Fruit fly (Drosophila melanogaster) whole organism, embryonic: ENCODE measurements around the gene CG42324.

Experiments used
- B-H1 ChIP-seq: fragments of 200-800 bp; sonication (Bioruptor generic); IDR thresholded peaks from 3 replicates; pipeline ENCODE4 v1.3.6; 2022; ENCODE audit warnings: missing biosample characterization, missing genetic modification characterization
- C15 ChIP-seq: fragments of 200-800 bp; sonication (Bioruptor generic); IDR thresholded peaks from 3 replicates; pipeline ENCODE4 v1.3.6; 2022; ENCODE audit warnings: missing biosample characterization, missing genetic modification characterization
- CG10462 ChIP-seq: fragments of 200-800 bp; sonication (Bioruptor generic); optimal IDR thresholded peaks from 2 replicates; lab custom pipeline; 2016; ENCODE audit warnings: missing biosample characterization, missing genetic modification characterization
- CG10565 ChIP-seq: fragments of 200-800 bp; sonication (Bioruptor generic); optimal IDR thresholded peaks from 3 replicates; lab custom pipeline; 2016; ENCODE audit warnings: missing biosample characterization, mild to moderate bottlenecking, missing genetic modification characterization
- CG11093 ChIP-seq: fragments of 200-800 bp; sonication (Bioruptor generic); IDR thresholded peaks from 3 replicates; pipeline ENCODE4 v1.3.6; 2022; ENCODE audit warnings: missing biosample characterization, missing genetic modification characterization
- CG12942 ChIP-seq: fragments of 200-800 bp; sonication (Bioruptor generic); optimal IDR thresholded peaks from 3 replicates; lab custom pipeline; 2016; ENCODE audit warnings: missing biosample characterization, missing genetic modification characterization
- CG13624 ChIP-seq: fragments of 200-800 bp; sonication (Bioruptor generic); optimal IDR thresholded peaks from 2 replicates; lab custom pipeline; 2016; ENCODE audit warnings: missing biosample characterization, missing genetic modification characterization
- CG14441 ChIP-seq: fragments of 200-800 bp; sonication (Bioruptor generic); IDR thresholded peaks from 2 replicates; pipeline ENCODE4 v1.3.6; 2022; ENCODE audit warnings: missing biosample characterization, missing genetic modification characterization
- CG14860 ChIP-seq: fragments of 200-800 bp; sonication (Bioruptor generic); IDR thresholded peaks from 3 replicates; pipeline ENCODE4 v1.3.6; 2022; ENCODE audit warnings: missing biosample characterization, missing genetic modification characterization; ENCODE audit not compliant: partially characterized antibody
- CG1602 ChIP-seq: fragments of 200-800 bp; sonication (Bioruptor generic); optimal IDR thresholded peaks from 3 replicates; lab custom pipeline; 2016; ENCODE audit warnings: missing biosample characterization, missing genetic modification characterization
- CG17361 ChIP-seq: fragments of 200-800 bp; sonication (Bioruptor generic); IDR thresholded peaks from 3 replicates; pipeline ENCODE4 v1.3.6; 2022; ENCODE audit warnings: missing biosample characterization, missing genetic modification characterization
- CG17385 ChIP-seq: fragments of 200-800 bp; sonication (Bioruptor generic); optimal IDR thresholded peaks from 3 replicates; lab custom pipeline; 2018; ENCODE audit warnings: missing biosample characterization, mild to moderate bottlenecking, missing genetic modification characterization
- CG1792 ChIP-seq: fragments of 200-800 bp; sonication (Bioruptor generic); optimal IDR thresholded peaks from 2 replicates; lab custom pipeline; 2016; ENCODE audit warnings: missing biosample characterization, missing genetic modification characterization
- CG2120 ChIP-seq: fragments of 200-800 bp; sonication (Bioruptor generic); optimal IDR thresholded peaks from 3 replicates; lab custom pipeline; 2016; ENCODE audit warnings: missing biosample characterization, missing genetic modification characterization
- CG2202 ChIP-seq: fragments of 200-800 bp; sonication (Bioruptor generic); optimal IDR thresholded peaks from 2 replicates; lab custom pipeline; 2018; ENCODE audit warnings: missing biosample characterization, mild to moderate bottlenecking, missing genetic modification characterization
- CG31441 ChIP-seq: fragments of 200-800 bp; sonication (Bioruptor generic); IDR thresholded peaks from 2 replicates; pipeline ENCODE4 v1.3.6; 2022; ENCODE audit warnings: missing biosample characterization, missing genetic modification characterization
- CG34422 ChIP-seq: fragments of 200-800 bp; sonication (Bioruptor generic); IDR thresholded peaks from 3 replicates; pipeline ENCODE4 v1.3.6; 2022; ENCODE audit warnings: missing biosample characterization, missing genetic modification characterization
- CG4360 ChIP-seq: fragments of 200-800 bp; sonication (Bioruptor generic); IDR thresholded peaks from 2 replicates; pipeline ENCODE4 v1.3.6; 2022; ENCODE audit warnings: missing biosample characterization, missing genetic modification characterization
- CG5953 ChIP-seq: fragments of 200-800 bp; sonication (Bioruptor generic); IDR thresholded peaks from 2 replicates; pipeline ENCODE4 v1.3.6; 2022; ENCODE audit warnings: missing biosample characterization, missing genetic modification characterization
- CG7556 ChIP-seq: fragments of 200-800 bp; sonication (Bioruptor generic); optimal IDR thresholded peaks from 2 replicates; lab custom pipeline; 2017; ENCODE audit warnings: missing biosample characterization, mild to moderate bottlenecking, missing genetic modification characterization
- CG9817 ChIP-seq: fragments of 200-800 bp; sonication (Bioruptor generic); optimal IDR thresholded peaks from 2 replicates; lab custom pipeline; 2018; ENCODE audit warnings: missing biosample characterization, mild to moderate bottlenecking, missing genetic modification characterization, moderate library complexity
- CG9876 ChIP-seq: fragments of 200-800 bp; sonication (Bioruptor generic); optimal IDR thresholded peaks from 2 replicates; lab custom pipeline; 2016; ENCODE audit warnings: missing biosample characterization, missing genetic modification characterization
- CoRest ChIP-seq: fragments of 200-800 bp; sonication (Bioruptor generic); optimal IDR thresholded peaks from 3 replicates; lab custom pipeline; 2018; ENCODE audit warnings: missing biosample characterization, mild to moderate bottlenecking, missing genetic modification characterization, moderate library complexity
- CrebB ChIP-seq: fragments of 200-800 bp; sonication (Bioruptor generic); optimal IDR thresholded peaks from 3 replicates; lab custom pipeline; 2018; ENCODE audit warnings: missing biosample characterization, mild to moderate bottlenecking, missing genetic modification characterization
- Dfd ChIP-seq, 2 experiments: fragments of >200 bp; optimal IDR thresholded peaks; 2 replicates each; lab custom pipeline; 2017; ENCODE audit warnings: missing biosample characterization in 2 of 2, missing genetic modification characterization in 2 of 2
- HLH3B ChIP-seq: fragments of 200-800 bp; sonication (Bioruptor generic); IDR thresholded peaks from 2 replicates; pipeline ENCODE4 v1.3.6; 2022; ENCODE audit warnings: missing biosample characterization, missing genetic modification characterization
- HLHmδ ChIP-seq: fragments of 200-800 bp; sonication (Bioruptor generic); optimal IDR thresholded peaks from 2 replicates; lab custom pipeline; 2018; ENCODE audit warnings: missing biosample characterization, mild to moderate bottlenecking, missing genetic modification characterization, moderate library complexity
- HmgZ ChIP-seq: fragments of 200-800 bp; sonication (Bioruptor generic); optimal IDR thresholded peaks from 2 replicates; lab custom pipeline; 2018; ENCODE audit warnings: missing biosample characterization, mild to moderate bottlenecking, missing genetic modification characterization
- Hr78 ChIP-seq, 2 experiments: fragments of 200-800 bp in 1 of 2; fragments of >200 bp in 1 of 2; sonication (Bioruptor generic) in 1 of 2; optimal IDR thresholded peaks; 2 replicates each; lab custom pipeline; 2017 to 2019; ENCODE audit warnings: missing biosample characterization in 2 of 2, missing genetic modification characterization in 2 of 2, mild to moderate bottlenecking in 1 of 2, moderate library complexity in 1 of 2
- NC2β ChIP-seq: fragments of 200-800 bp; sonication (Bioruptor generic); optimal IDR thresholded peaks from 2 replicates; lab custom pipeline; 2016; ENCODE audit warnings: missing biosample characterization, missing genetic modification characterization
- Oli ChIP-seq: fragments of 200-800 bp; sonication (Bioruptor generic); optimal IDR thresholded peaks from 2 replicates; lab custom pipeline; 2018; ENCODE audit warnings: missing biosample characterization, mild to moderate bottlenecking, missing genetic modification characterization, moderate library complexity
- Ssrp ChIP-seq: fragments of 200-800 bp; sonication (Bioruptor generic); optimal IDR thresholded peaks from 2 replicates; lab custom pipeline; 2018; ENCODE audit warnings: missing biosample characterization, mild to moderate bottlenecking, missing genetic modification characterization, moderate library complexity
- ac ChIP-seq: fragments of 200-800 bp; sonication (Bioruptor generic); optimal IDR thresholded peaks from 3 replicates; lab custom pipeline; 2017; ENCODE audit warnings: missing biosample characterization, mild to moderate bottlenecking, missing genetic modification characterization
- al ChIP-seq: fragments of 200-800 bp; sonication (Bioruptor generic); IDR thresholded peaks from 2 replicates; pipeline ENCODE4 v1.3.6; 2022; ENCODE audit warnings: missing biosample characterization, missing genetic modification characterization
- bsh ChIP-seq, 2 experiments: fragments of 200-800 bp; sonication (Bioruptor generic); optimal IDR thresholded peaks; 2 replicates each; lab custom pipeline; 2017 to 2018; ENCODE audit warnings: mild to moderate bottlenecking in 2 of 2, missing biosample characterization in 2 of 2, missing genetic modification characterization in 2 of 2, moderate library complexity in 1 of 2
- chif ChIP-seq, 2 experiments: fragments of 200-800 bp; sonication (Bioruptor generic); optimal IDR thresholded peaks; 3 replicates each; lab custom pipeline; 2016; ENCODE audit warnings: missing biosample characterization in 2 of 2, missing genetic modification characterization in 2 of 2
- chm ChIP-seq: fragments of 200-800 bp; sonication (Bioruptor generic); IDR thresholded peaks from 2 replicates; pipeline ENCODE4 v1.3.6; 2022; ENCODE audit warnings: missing biosample characterization, missing genetic modification characterization
- crp ChIP-seq, 2 experiments: fragments of 200-800 bp; sonication (Bioruptor generic); optimal IDR thresholded peaks; 2 replicates in 1 of 2; 3 replicates in 1 of 2; lab custom pipeline; 2017; ENCODE audit warnings: missing biosample characterization in 2 of 2, missing genetic modification characterization in 2 of 2, mild to moderate bottlenecking in 1 of 2, moderate library complexity in 1 of 2
- dan ChIP-seq: fragments of 200-800 bp; sonication (Bioruptor generic); IDR thresholded peaks from 2 replicates; pipeline ENCODE4 v1.3.6; 2022; ENCODE audit warnings: missing biosample characterization, missing genetic modification characterization
- dysf ChIP-seq: fragments of 200-800 bp; sonication (Bioruptor generic); IDR thresholded peaks from 3 replicates; pipeline ENCODE4 v1.3.6; 2022; ENCODE audit warnings: missing biosample characterization, missing genetic modification characterization
- exex ChIP-seq: fragments of 200-800 bp; sonication (Bioruptor generic); optimal IDR thresholded peaks from 4 replicates; lab custom pipeline; 2018; ENCODE audit warnings: missing biosample characterization, mild to moderate bottlenecking, missing genetic modification characterization, moderate library complexity
- ham ChIP-seq: fragments of 200-800 bp; sonication (Bioruptor generic); IDR thresholded peaks from 2 replicates; pipeline ENCODE4 v1.3.6; 2022; ENCODE audit warnings: missing biosample characterization, missing genetic modification characterization
- kay ChIP-seq: fragments of 200-800 bp; sonication (Bioruptor generic); optimal IDR thresholded peaks from 2 replicates; lab custom pipeline; 2016; ENCODE audit warnings: missing biosample characterization, missing genetic modification characterization
- maf-S ChIP-seq: fragments of 200-800 bp; sonication (Bioruptor generic); optimal IDR thresholded peaks from 2 replicates; lab custom pipeline; 2016; ENCODE audit warnings: missing biosample characterization, missing genetic modification characterization
- nerfin-2 ChIP-seq: fragments of 200-800 bp; sonication (Bioruptor generic); IDR thresholded peaks from 2 replicates; pipeline ENCODE4 v1.3.6; 2022; ENCODE audit warnings: missing biosample characterization, missing genetic modification characterization; ENCODE audit not compliant: partially characterized antibody
- otp ChIP-seq: fragments of 200-800 bp; sonication (Bioruptor generic); IDR thresholded peaks from 3 replicates; pipeline ENCODE4, ENCODE4 v1.3.6; 2022; ENCODE audit warnings: missing biosample characterization, missing genetic modification characterization
- sens-2 ChIP-seq: fragments of 200-800 bp; sonication (Bioruptor generic); IDR thresholded peaks from 2 replicates; pipeline ENCODE4 v1.3.6; 2022; ENCODE audit warnings: missing biosample characterization, missing genetic modification characterization
- tio ChIP-seq: fragments of 200-800 bp; sonication (Bioruptor generic); optimal IDR thresholded peaks from 2 replicates; lab custom pipeline; 2017; ENCODE audit warnings: missing biosample characterization, missing genetic modification characterization, inconsistent platforms
- twi ChIP-seq: fragments of 200-800 bp; optimal IDR thresholded peaks from 2 replicates; lab custom pipeline; 2019; ENCODE audit warnings: missing biosample characterization, mild to moderate bottlenecking, missing genetic modification characterization, moderate library complexity
- wek ChIP-seq: fragments of 200-800 bp; sonication (Bioruptor generic); optimal IDR thresholded peaks from 3 replicates; lab custom pipeline; 2018; ENCODE audit warnings: missing biosample characterization, mild to moderate bottlenecking, missing genetic modification characterization, moderate library complexity

Gene CG42324

DNA sequence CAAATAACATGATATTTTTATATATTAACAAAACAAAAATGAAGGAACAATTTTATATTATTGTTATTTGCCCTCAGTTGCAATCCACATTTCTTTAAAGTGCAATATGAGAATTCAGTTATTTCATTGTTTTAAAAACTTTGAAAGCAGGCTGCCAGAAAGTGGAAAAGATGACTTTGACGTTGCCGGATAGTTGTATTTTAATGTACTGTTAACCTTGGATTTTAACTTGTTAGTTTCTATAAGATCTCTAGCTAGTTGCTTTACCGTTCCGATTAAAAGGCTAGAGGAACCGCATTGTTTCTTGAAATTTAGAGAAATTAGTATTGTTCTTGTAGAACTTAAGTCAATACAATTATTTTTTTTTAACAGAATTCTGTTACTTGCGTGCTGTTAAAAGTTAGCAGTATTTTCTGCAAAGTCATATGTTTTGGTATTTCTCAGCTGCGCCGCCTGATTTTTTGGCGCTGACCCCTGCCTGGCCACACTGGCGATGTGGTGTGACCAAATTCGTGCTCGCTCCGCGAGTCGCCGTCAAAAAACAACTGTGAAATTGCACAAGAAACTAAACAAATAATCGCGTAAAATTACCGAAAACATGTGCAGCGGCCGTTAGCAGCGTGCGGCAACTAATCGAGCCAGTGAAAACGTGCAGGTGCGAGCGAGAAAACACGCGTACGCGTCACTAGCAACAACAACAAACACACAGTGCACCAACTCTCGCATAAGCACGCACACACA is 43.2 kb downstream of the CG42324 start, which contains the start of gene Eip63E (continued):
- peak; percentile 80 for TF ChIP-seq chm (GFP tag; lab: Robert Waterston, UW)
- no peak for TF ChIP-seq tio (GFP tag; lab: Kevin White, UChicago)
- TF ChIP-seq B-H1: no peak
- TF ChIP-seq Dfd (GFP tag; optimal IDR thresholded peaks at IDR 0.05; lab: Kevin White, UChicago): no peak
- no peak; the same call in 2 of the 3 replicates for TF ChIP-seq dysf (GFP tag; lab: Robert Waterston, UW)
- TF ChIP-seq twi (tag; lab: Kevin White, UChicago): no peak
- TF ChIP-seq C15: no peak
- peak in 1 of 2 experiments; percentile 17 for TF ChIP-seq Hr78 (GFP tag; optimal IDR thresholded peaks at IDR 0.05; lab: Kevin White, UChicago)
- TF ChIP-seq bsh (GFP tag; optimal IDR thresholded peaks at IDR 0.05; lab: Kevin White, UChicago): peak in 1 of 2 experiments; percentile 39
- no peak for TF ChIP-seq ac (GFP tag; lab: Kevin White, UChicago)
- no peak for TF ChIP-seq CG2202
- no peak for TF ChIP-seq Oli (tag; lab: Kevin White, UChicago)
- TF ChIP-seq CG17361: peak; percentile 50; the same call in 2 of the 3 replicates
- peak; percentile 81; the same call in 2 of the 3 replicates for TF ChIP-seq CG34422 (GFP tag; lab: Robert Waterston, UW)
- TF ChIP-seq CG17385 (GFP tag; lab: Kevin White, UChicago): peak; percentile 12
- TF ChIP-seq crp (GFP tag; optimal IDR thresholded peaks at IDR 0.05; lab: Kevin White, UChicago): peak in 1 of 2 experiments; percentile 81
- TF ChIP-seq nerfin-2 (GFP tag; lab: Robert Waterston, UW): peak; percentile 20; the same call in 1 of the 2 replicates
- no peak for TF ChIP-seq CG10565 (GFP tag; lab: Kevin White, UChicago)
- TF ChIP-seq CG5953: no peak
- TF ChIP-seq sens-2 (GFP tag; lab: Robert Waterston, UW): no peak
- TF ChIP-seq CG14860 (GFP tag; lab: Robert Waterston, UW): 0 out of 3 replicates have a peak, but pooled peaks have one; percentile 33
- TF ChIP-seq CG2120 (GFP tag; lab: Kevin White, UChicago): no peak
- TF ChIP-seq CG13624: no peak
- TF ChIP-seq CG1602: no peak
- TF ChIP-seq exex: no peak
- TF ChIP-seq CG14441 (GFP tag; lab: Robert Waterston, UW): no peak
- no peak for TF ChIP-seq CG9817 (tag; lab: Kevin White, UChicago)
- TF ChIP-seq HmgZ (tag; lab: Kevin White, UChicago): no peak
- no peak for TF ChIP-seq CG10462 (GFP tag; lab: Kevin White, UChicago)
- TF ChIP-seq CG31441 (GFP tag; lab: Robert Waterston, UW): 0 out of 2 replicates have a peak, but pooled peaks have one; percentile 26
- no peak for TF ChIP-seq ham (GFP tag; lab: Robert Waterston, UW)
- no peak for TF ChIP-seq CG7556
- no peak for TF ChIP-seq chif (GFP tag; optimal IDR thresholded peaks at IDR 0.05; lab: Kevin White, UChicago)
- no peak for TF ChIP-seq dan
- TF ChIP-seq NC2β (GFP tag; lab: Kevin White, UChicago): peak; percentile 8
- peak; percentile 23 for TF ChIP-seq CoRest (tag; lab: Kevin White, UChicago)
- TF ChIP-seq CG4360 (GFP tag; lab: Robert Waterston, UW): peak; percentile 98
- no peak for TF ChIP-seq HLH3B
- TF ChIP-seq HLHmδ (GFP tag; lab: Kevin White, UChicago): no peak
- peak; percentile 1 for TF ChIP-seq CrebB (tag; lab: Kevin White, UChicago)
- TF ChIP-seq kay: no peak
- peak; percentile 15 for TF ChIP-seq wek
- no peak for TF ChIP-seq Ssrp (tag; lab: Kevin White, UChicago)
- no peak for TF ChIP-seq CG1792 (GFP tag; lab: Kevin White, UChicago)
- TF ChIP-seq CG11093 (GFP tag; lab: Robert Waterston, UW): no peak
- TF ChIP-seq CG9876 (GFP tag; lab: Kevin White, UChicago): no peak
- no peak for TF ChIP-seq otp (GFP tag; lab: Robert Waterston, UW)
- no peak for TF ChIP-seq maf-S (GFP tag; lab: Kevin White, UChicago)
- TF ChIP-seq al (GFP tag; lab: Robert Waterston, UW): no peak
- TF ChIP-seq CG12942: no peak
